Fruit fly (Drosophila melanogaster): ENCODE data around the gene cold.

Gene cold

DNA sequence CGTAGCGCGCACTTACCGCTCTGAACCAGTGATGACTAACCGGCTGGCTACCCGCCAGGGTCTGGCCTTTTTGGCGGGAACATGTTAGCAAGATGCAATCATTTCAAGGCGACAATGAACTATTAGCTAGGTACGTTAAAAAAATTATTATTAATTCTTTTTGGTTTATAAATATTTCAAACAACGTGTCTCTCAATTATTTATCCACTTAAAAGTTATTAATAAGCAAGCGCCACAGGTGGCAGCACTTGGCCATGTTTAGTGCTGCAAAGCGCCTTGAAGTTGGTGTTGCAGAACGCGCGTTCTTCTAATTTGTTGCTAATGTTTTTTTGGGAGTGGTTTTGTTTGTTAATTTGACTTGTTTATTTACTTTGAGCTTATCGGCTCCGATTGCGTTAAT is at the start of gene cold, which contains the start of gene Ipk2:
cold (plus strand) TSS at position 66 of the 400 bp plus-strand sequence.
Ipk2 (minus strand) TSS at position 39 of the 400 bp plus-strand sequence.
- TF ChIP-seq CTCF (optimal IDR thresholded peaks at IDR 0.05) (peak in 1 of 2 experiments; percentile 32), CG8478 (optimal IDR thresholded peaks at IDR 0.05) (no peak)

DNA sequence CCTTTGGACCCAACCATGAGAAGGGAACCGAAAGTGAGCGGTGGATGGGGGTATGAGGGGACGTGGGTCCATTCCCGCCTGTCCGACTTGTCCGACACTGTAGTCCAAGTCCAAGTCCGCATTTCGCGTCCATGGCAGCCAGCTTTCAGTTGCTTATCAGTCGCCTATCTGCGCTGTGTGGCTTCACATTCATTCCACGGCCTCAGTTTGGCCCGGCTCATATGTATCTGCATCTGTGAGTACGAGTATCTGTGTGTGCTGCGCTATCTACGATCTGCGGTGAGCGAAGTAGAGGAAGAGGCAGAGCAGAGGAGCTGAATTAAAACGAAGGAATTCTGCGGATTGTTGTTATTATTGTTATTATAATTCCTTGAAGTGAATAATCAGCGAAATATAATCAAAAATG is 49.6 kb upstream of the cold start:
- no peak for TF ChIP-seq CTCF (optimal IDR thresholded peaks at IDR 0.05)
- TF ChIP-seq CG8478 (optimal IDR thresholded peaks at IDR 0.05): no peak

- no peak for TF ChIP-seq CG8478 (optimal IDR thresholded peaks at IDR 0.05)
- TF ChIP-seq CTCF (optimal IDR thresholded peaks at IDR 0.05): no peak
These were observed 48.4 kb upstream of the cold start for dm6 chr2L:525547-526180.

DNA sequence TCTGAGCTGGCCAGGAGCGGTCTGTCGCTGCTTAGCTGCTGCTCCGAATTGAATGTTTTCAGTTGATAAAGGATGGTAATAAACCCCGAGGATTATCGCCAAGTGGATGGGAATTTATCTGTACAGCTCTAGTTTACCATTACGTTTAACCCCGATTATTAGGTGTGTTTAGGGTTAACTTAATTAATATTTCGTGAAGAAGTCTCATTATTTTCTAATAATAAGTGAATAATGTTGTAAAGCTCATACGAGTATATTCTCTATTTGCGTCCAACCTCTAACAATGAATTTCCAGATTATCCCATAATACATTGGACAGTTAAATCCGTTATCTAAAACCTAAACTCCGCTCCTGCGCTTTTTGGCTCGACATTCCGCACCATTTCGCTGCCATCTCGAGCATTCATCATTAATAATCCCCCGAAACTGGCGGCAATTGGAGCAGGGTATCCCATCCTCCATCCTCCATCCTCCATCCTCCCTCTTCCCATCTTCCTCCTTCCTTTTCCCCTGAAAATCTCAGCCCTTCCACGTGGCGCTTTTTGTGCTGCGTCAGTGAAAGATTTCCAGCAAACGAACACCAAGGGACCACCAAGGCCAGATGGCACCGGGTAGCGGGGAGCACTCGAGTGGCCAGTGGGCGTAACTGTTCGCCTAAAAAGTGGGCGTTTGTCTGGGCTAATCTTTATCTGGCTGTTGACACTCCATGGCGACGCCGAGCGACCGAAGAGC is 47.7 kb upstream of the cold start:
- no peak for TF ChIP-seq CG8478 (optimal IDR thresholded peaks at IDR 0.05)
- TF ChIP-seq CTCF (optimal IDR thresholded peaks at IDR 0.05): no peak

- TF ChIP-seq CTCF (optimal IDR thresholded peaks at IDR 0.05): no peak
- no peak for TF ChIP-seq CG8478 (optimal IDR thresholded peaks at IDR 0.05)
These were observed 47.2 kb upstream of the cold start for dm6 chr2L:526924-527307.

dm6 chr2L:527689-528088 is 46.4 kb upstream of the cold start:
- TF ChIP-seq CG8478 (optimal IDR thresholded peaks at IDR 0.05) (no peak), CTCF (optimal IDR thresholded peaks at IDR 0.05) (no peak)

DNA sequence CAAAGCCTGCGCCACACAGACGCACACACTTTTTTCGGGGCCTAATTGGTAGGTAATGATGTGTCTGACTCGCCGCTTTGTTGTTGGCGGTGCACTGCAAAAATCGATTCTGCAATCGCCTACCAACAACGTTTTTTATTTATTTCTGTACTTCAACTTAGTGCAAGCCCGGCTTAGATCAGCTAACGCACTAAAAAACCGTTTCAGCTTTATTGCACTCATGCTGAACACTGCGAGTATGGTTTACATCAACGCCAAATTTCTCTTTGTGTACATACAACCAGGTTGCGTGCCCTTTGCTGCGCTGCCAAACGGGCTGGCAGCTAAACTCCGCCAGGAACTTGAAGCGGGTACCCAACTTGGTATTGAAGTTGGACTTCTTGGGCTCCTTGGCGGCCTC is 43.8 kb upstream of the cold start:
- TF ChIP-seq CG8478 (optimal IDR thresholded peaks at IDR 0.05): no peak
- no peak for TF ChIP-seq CTCF (optimal IDR thresholded peaks at IDR 0.05)

DNA sequence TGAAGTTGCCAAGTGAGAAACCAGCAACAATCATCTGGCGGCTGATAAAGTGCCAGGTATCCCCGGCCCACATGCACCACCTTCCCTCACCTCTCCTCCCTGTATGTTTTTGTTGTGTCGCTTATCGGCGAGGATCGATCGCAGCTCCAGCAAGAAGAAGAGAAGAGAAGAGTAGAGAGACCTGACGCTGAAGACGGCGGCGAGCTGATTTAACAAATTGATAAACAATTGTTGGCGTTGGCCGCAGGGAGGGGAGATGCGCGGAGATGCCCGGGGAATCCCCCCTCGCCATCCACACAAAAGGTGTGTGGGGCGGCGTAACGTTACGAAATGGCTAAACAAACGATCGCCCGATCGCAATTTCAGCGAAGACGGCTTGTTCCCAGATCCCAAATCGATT is 40.4 kb upstream of the cold start:
- no peak for TF ChIP-seq CTCF (optimal IDR thresholded peaks at IDR 0.05)
- no peak for TF ChIP-seq CG8478 (optimal IDR thresholded peaks at IDR 0.05)

DNA sequence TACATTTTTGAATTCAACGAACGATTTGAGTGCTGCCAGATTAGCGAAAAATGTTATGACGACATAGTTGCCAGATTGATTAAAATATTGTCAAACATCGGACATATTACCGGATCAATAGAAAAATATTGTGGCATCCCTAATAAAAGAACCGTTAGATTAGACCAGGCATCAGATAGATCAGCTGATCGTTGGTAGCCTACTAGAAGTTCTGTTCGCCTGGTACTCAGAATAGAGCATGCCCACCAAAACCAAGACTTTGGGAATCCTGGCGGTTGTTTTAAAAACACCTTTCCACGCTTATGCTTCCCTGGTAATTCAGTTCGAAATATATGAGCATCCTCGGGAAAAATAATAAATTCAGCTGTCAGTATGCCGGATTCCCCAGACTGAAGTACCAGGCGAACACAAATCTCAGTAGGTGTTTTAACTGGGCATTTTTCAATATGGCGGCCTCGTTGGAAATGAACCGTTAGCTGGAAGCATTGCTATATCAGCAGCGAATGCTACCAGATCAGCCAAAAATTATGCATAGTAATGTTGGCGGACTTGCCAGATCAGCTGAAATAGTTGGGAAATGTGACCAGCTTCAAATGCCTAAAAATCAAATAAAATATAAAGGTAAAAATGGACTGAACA is 33.4 kb upstream of the cold start:
- TF ChIP-seq CG8478 (optimal IDR thresholded peaks at IDR 0.05) (no peak), CTCF (optimal IDR thresholded peaks at IDR 0.05) (peak; percentile 54 to 61)

DNA sequence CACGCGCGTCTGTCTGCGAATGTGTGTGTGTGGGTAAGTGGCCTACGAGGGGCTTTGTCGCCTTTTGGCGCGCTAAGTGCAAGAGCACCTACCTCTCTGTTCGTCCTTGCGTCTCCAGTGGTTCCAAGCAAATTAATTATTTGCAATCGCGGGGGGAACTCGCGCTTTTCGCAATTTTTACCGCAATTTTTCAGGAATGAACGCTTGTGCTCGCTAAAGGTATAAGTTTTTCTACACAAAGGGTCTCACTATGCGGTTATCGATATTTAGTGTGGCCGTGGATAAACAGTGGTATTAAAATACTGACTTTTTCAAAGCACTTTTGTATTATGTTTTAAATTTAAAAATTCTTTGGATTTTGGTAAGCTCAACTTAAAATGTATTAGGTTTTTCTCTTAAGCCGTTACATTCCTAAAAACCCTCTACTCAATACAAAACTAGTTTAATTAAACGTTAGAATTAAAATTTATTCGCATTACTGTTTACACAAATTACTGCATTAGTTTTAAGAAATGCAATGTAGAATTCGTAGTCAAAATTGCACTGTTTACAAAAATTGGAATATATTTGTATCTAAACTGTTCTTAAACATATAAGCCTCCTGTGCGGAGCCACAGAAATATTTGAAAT is 31.6 kb upstream of the cold start, which contains the start of gene lwr:
lwr (minus strand) TSS at position 243 of the 630 bp plus-strand sequence.
- no peak for TF ChIP-seq CG8478 (optimal IDR thresholded peaks at IDR 0.05)
- TF ChIP-seq CTCF (optimal IDR thresholded peaks at IDR 0.05): no peak

DNA sequence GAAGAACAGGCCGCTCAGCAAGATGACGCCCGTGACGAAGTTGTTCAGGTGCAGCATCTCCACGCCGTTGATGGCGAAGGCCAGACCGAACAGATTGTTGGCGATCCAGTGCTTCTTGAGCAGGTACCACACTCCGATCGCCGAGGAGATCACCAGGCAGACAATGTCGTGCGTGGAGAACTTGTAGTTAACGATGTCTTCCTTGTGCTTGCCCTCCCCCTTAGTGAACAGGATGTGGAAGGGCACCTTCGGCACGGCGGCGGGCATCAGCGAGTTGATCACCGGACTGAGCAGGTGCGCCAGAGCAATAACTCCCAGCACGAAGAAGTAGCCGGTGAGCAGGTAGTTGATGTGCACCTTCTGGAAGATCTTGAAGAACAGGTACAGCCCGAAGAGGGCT is 30.3 kb upstream of the cold start:
- TF ChIP-seq CTCF (optimal IDR thresholded peaks at IDR 0.05): no peak
- no peak for TF ChIP-seq CG8478 (optimal IDR thresholded peaks at IDR 0.05)

DNA sequence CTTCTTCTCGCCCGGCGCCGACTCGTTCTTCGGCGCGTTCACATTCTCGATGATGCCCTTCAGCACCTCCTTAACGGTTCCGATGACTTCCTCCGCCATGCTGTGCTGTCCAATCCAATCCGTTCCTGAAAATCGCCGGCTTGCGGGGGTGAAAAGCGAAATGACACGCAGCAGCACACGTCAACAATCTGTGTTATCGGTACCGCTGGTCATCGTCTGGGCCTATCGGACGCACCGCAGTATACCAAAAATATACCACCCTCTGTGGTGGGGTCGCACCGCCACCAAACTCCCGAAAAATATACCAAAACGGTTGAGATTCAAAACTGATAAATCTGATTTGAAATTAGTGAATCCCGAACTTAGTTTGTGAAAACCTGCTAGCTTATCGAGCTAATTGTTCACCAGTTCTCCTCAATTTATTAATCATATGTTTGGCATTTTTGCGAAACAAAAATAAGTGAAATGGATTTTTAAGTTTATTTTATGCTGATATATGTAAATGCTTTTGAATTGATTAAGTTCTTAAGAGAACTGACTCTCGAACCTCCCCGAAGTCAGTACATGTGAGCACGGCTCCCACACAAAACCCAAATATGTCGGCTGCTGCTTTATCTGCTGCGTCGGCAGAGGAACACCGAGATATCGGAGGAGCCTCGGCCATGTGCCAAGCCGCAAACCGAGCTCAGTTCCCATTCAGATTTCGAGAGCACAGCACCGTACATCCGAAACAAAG is 29.5 kb upstream of the cold start, which contains the start of the genes Spp and nAChRbeta3:
Spp (minus strand) TSS at position 210 of the 736 bp plus-strand sequence.
nAChRbeta3 (plus strand) TSS at position 686 of the 736 bp plus-strand sequence.
- TF ChIP-seq CTCF (optimal IDR thresholded peaks at IDR 0.05): peak in 1 of 2 experiments; percentile 24
- TF ChIP-seq CG8478 (optimal IDR thresholded peaks at IDR 0.05): no peak

- no peak for TF ChIP-seq CTCF (optimal IDR thresholded peaks at IDR 0.05)
These were observed 26.1 kb upstream of the cold start for dm6 chr2L:547978-548377.

DNA sequence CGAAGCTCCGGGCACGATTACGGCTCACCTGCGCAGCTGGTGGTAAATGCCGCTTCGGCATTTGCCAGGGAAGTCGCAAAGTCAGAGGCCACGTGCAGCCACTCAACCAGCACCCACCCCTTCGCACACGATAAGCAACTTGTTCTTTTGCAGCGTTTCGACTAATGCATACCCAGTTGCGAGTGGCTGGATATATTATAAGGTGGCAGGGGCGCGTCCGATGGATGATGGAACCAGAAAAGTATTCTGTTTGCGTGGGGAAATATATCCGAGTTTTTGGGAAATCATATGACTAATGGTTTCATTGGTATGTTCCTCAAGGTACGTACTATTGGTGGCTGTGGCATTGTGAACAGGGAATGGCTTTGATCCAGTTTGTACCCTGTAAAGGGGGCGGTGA is 24.5 kb upstream of the cold start:
- TF ChIP-seq CG8478 (optimal IDR thresholded peaks at IDR 0.05): no peak
- no peak for TF ChIP-seq CTCF (optimal IDR thresholded peaks at IDR 0.05)

Data from S2 (cell line).